Fruit fly (Drosophila melanogaster): Measurements from ENCODE around the gene CG33127.

DNA sequence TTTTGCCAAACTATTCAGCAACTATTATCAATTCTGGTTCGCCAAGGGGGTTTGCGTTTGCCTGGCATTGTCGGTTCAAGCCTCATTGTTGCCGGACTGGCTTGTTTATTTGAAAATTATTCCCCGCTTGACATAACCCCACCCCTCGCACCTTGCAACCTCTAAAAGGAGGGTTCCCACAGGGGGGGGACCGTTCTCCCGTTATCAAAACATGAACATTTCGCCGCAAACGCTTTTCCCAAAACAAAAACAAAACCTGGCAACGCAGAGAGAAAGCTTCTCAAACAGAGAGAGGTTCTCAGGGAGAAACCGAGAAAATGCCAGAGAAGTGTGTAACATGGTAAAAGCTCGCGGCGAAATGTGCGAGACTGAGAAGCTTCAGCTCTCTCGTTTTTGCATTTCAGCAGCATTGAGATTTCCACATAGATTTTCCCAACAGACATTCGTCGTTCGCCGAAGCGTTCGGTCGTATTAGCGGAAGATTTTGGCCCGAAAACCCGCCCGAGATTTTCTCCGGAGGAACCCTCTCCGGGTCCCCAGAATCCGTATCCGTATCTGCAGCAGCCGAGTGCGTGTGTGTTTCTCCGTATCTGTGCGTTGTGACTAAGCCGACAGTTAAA, 12.0 kb upstream of the CG33127 start:
- TF ChIP-seq CG6854 (GFP tag; optimal IDR thresholded peaks at IDR 0.05): no peak
- no peak for TF ChIP-seq Lpt (GFP tag; optimal IDR thresholded peaks at IDR 0.05)
- TF ChIP-seq eg (GFP tag; IDR thresholded peaks at IDR 0.05): peak; percentile 57; the same call in 1 of the 3 replicates
- TF ChIP-seq CG10669 (GFP tag; optimal IDR thresholded peaks at IDR 0.05): no peak
- TF ChIP-seq pdm3 (GFP tag; optimal IDR thresholded peaks at IDR 0.05): no peak
- no peak for TF ChIP-seq vri (GFP tag; optimal IDR thresholded peaks at IDR 0.05)
- no peak for TF ChIP-seq CG16779 (tag; optimal IDR thresholded peaks at IDR 0.05)

All from whole organism, prepupa.